Fruit fly (Drosophila melanogaster): ENCODE data around the gene Obp73a.

DNA sequence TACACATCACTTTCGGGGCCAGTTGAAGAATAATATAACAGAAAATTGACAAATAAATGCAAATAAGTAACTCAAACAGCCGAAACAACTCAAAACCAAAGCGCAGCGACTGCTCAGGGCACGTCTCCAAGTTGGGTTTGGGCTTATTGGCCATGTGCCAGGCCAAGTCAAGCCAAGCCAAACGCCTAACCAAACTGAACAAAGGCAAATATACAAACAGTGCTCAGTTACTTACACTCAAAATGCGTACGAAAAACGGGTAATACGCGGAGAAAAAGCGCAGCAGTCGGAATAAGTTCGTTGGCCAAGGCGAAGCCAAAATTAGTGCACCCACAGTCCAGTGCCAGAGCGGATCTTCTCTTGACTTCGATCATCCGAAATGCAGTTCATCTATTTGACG, 21.2 kb upstream of the Obp73a start, which contains the start of gene CG13028:
- TF ChIP-seq pan (optimal IDR thresholded peaks at IDR 0.05) (no peak), psq (optimal IDR thresholded peaks at IDR 0.05) (no peak), CG8478 (optimal IDR thresholded peaks at IDR 0.05) (no peak)

All from whole organism.